Fruit fly (Drosophila melanogaster) whole organism, prepupa: ENCODE measurements around the gene CG14818.

Experiments
- Blimp-1 ChIP-seq: fragments of 200-800 bp; sonication (Bioruptor generic); optimal IDR thresholded peaks from 3 replicates; lab custom pipeline; 2017; ENCODE audit warnings: missing biosample characterization, missing genetic modification characterization, mild to moderate bottlenecking, moderate library complexity, missing genetic modification reagents
- CG7368 ChIP-seq: fragments of 200-800 bp; sonication (Bioruptor generic); optimal IDR thresholded peaks from 3 replicates; lab custom pipeline; 2016; ENCODE audit warnings: missing biosample characterization, missing genetic modification characterization
- Hr39 ChIP-seq: fragments of 200-800 bp; sonication (Bioruptor generic); optimal IDR thresholded peaks from 2 replicates; lab custom pipeline; 2016; ENCODE audit warnings: missing biosample characterization, missing genetic modification characterization
- Lpt ChIP-seq: fragments of 200-800 bp; sonication (Bioruptor generic); optimal IDR thresholded peaks from 3 replicates; lab custom pipeline; 2016; ENCODE audit warnings: missing biosample characterization, missing genetic modification characterization

dm6 chrX:1832699-1833098 is 46.9 kb downstream of the CG14818 start:
- TF ChIP-seq Lpt (GFP tag; lab: Kevin White, UChicago) (no peak), CG7368 (GFP tag; lab: Kevin White, UChicago) (no peak), Hr39 (GFP tag; lab: Kevin White, UChicago) (no peak), Blimp-1 (no peak)
